Worm (Caenorhabditis elegans): ENCODE results near the gene Y17G7B.12.

DNA sequence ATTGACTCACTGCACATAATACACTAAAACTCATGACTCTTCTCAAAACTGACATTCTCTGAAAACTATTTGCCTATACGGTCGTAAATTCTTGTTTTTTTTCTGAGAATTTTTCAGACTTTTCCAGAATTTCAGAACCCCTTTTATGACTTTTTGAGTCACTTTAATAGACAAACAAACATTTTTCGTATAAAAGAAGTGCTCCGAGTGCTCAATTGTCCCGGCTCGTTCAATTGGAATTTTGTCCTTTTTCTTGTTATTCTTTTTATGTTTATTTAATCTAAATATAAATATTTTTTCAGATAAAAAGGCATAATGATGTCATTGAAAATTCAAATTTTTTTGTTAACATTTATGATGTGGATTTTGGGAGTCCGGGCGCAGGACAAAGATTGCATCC lies 24.8 kb upstream of the Y17G7B.12 start, which contains the start of gene Y17G7B.23:
- TF ChIP-seq unc-62 (GFP tag; optimal IDR thresholded peaks at IDR 0.05) (no peak), ama-1 (optimal IDR thresholded peaks at IDR 0.05) (no peak), nhr-11 (tag; optimal IDR thresholded peaks at IDR 0.05) (no peak), rnt-1 (tag; optimal IDR thresholded peaks at IDR 0.05) (no peak), fkh-4 (tag; optimal IDR thresholded peaks at IDR 0.05; ENCODE audit: borderline replicate concordance) (no peak), ztf-11 (tag; optimal IDR thresholded peaks at IDR 0.05) (no peak), jun-1 (tag; optimal IDR thresholded peaks at IDR 0.05) (no peak), zag-1 (tag; optimal IDR thresholded peaks at IDR 0.05) (no peak), nhr-77 (tag; optimal IDR thresholded peaks at IDR 0.05) (no peak), isw-1 (GFP tag; IDR thresholded peaks at IDR 0.05) (no peak), pax-3 (tag; optimal IDR thresholded peaks at IDR 0.05) (no peak), dsc-1 (tag; optimal IDR thresholded peaks at IDR 0.05) (no peak)

All from whole organism, L1 larva.